Worm (Caenorhabditis elegans) whole organism, mixed stage, embryonic: ENCODE data around the gene K10D11.6.

ENCODE experiments used
- bed-3 ChIP-seq: fragments of 200-800 bp; sonication (Bioruptor generic); optimal IDR thresholded peaks from 3 replicates; lab custom pipeline; 2018; ENCODE audit warnings: mild to moderate bottlenecking, missing genetic modification characterization, moderate library complexity, missing compliant biosample characterization
- ceh-83 ChIP-seq: fragments of 200-800 bp; sonication (Bioruptor generic); optimal IDR thresholded peaks from 2 replicates; lab custom pipeline; 2018; ENCODE audit warnings: mild to moderate bottlenecking, missing genetic modification characterization, missing compliant biosample characterization
- drap-1 ChIP-seq: fragments of 200-800 bp; sonication (Bioruptor generic); optimal IDR thresholded peaks from 3 replicates; lab custom pipeline; 2018; ENCODE audit warnings: mild to moderate bottlenecking, missing genetic modification characterization, missing compliant biosample characterization
- elt-1 ChIP-seq: sonication (generic microtip); optimal IDR thresholded peaks from 2 replicates; lab custom pipeline; 2017; ENCODE audit warnings: missing genetic modification characterization, mild to moderate bottlenecking, missing compliant biosample characterization, antibody characterized with exemption, moderate library complexity, borderline replicate concordance; ENCODE audit not compliant: insufficient read depth
- flh-1 ChIP-seq: fragments of 200-800 bp; sonication (Bioruptor generic); optimal IDR thresholded peaks from 2 replicates; lab custom pipeline; 2018; ENCODE audit warnings: mild to moderate bottlenecking, missing genetic modification characterization, moderate library complexity, missing compliant biosample characterization
- ham-2 ChIP-seq: fragments of 200-800 bp; sonication (Bioruptor generic); optimal IDR thresholded peaks from 2 replicates; lab custom pipeline; 2018; ENCODE audit warnings: mild to moderate bottlenecking, missing genetic modification characterization, missing compliant biosample characterization
- mls-2 ChIP-seq: sonication (generic microtip); optimal IDR thresholded peaks from 2 replicates; lab custom pipeline; 2016; ENCODE audit warnings: mild to moderate bottlenecking, missing genetic modification characterization, moderate library complexity, missing compliant biosample characterization
- nhr-2 ChIP-seq: fragments of 150-350 bp; optimal IDR thresholded peaks from 2 replicates; lab custom pipeline; 2014; ENCODE audit warnings: missing biosample characterization, missing genetic modification characterization
- nhr-237 ChIP-seq: fragments of 150-350 bp; optimal IDR thresholded peaks from 2 replicates; lab custom pipeline; 2014; ENCODE audit warnings: missing biosample characterization, missing genetic modification characterization
- nhr-76 ChIP-seq: sonication (generic microtip); optimal IDR thresholded peaks from 2 replicates; lab custom pipeline; 2017; ENCODE audit warnings: missing biosample characterization, missing genetic modification characterization
- pha-4 ChIP-seq: fragments of 150-350 bp; optimal IDR thresholded peaks from 2 replicates; lab custom pipeline; 2018; ENCODE audit warnings: missing biosample characterization, missing genetic modification reagents, missing genetic modification characterization
- unc-62 ChIP-seq: fragments of 150-350 bp; optimal IDR thresholded peaks from 2 replicates; lab custom pipeline; 2014; ENCODE audit warnings: missing biosample characterization, missing genetic modification reagents, missing genetic modification characterization
- ztf-11 ChIP-seq: fragments of 150-350 bp; optimal IDR thresholded peaks from 2 replicates; lab custom pipeline; 2014; ENCODE audit warnings: missing biosample characterization, missing genetic modification characterization

DNA sequence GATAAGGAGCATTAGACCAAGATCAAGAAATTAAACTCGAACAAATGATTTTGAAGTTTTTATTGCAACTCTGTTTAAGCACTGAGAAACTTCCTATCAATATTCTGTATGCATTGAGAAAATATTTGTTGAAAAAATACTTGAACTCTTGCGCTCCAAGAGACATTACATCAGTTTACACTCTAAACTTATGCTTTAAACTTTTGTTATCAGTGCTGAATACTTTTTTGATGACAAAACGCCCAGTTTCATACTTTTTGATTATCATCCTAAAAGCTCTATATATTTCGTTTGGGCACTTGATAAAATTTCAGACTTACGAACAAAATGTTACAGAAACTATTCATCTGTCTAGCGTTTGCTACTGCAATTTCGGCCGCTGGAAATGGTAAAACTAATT is 13.3 kb downstream of the K10D11.6 start, which contains the start of gene dod-17:
- no peak for TF ChIP-seq ztf-11 (tag; lab: Kevin White, UChicago)
- no peak for TF ChIP-seq nhr-237 (tag; lab: Kevin White, UChicago)
- no peak for TF ChIP-seq nhr-76
- no peak for TF ChIP-seq nhr-2 (tag; lab: Kevin White, UChicago)
- no peak for TF ChIP-seq mls-2 (tag; lab: Kevin White, UChicago)
- TF ChIP-seq flh-1 (GFP tag; lab: Kevin White, UChicago), result no peak
- TF ChIP-seq drap-1 (GFP tag; lab: Kevin White, UChicago), result no peak
- TF ChIP-seq elt-1 (tag; lab: Kevin White, UChicago), result no peak
- no peak for TF ChIP-seq ham-2 (GFP tag; lab: Kevin White, UChicago)
- TF ChIP-seq unc-62 (GFP tag; lab: Kevin White, UChicago), result no peak
- no peak for TF ChIP-seq pha-4
- no peak for TF ChIP-seq ceh-83 (GFP tag; lab: Kevin White, UChicago)
- no peak for TF ChIP-seq bed-3 (GFP tag; lab: Kevin White, UChicago)
